Worm (Caenorhabditis elegans) whole organism, early embryonic: ENCODE data around the gene cht-3.

Experiments used
- F13C5.2 ChIP-seq: sonication (generic microtip); optimal IDR thresholded peaks from 2 replicates; lab custom pipeline; 2017; ENCODE audit warnings: mild to moderate bottlenecking, missing genetic modification characterization, inconsistent platforms, missing compliant biosample characterization
- aly-1 ChIP-seq: sonication (generic microtip); optimal IDR thresholded peaks from 2 replicates; lab custom pipeline; 2016; ENCODE audit warnings: missing genetic modification characterization, missing compliant biosample characterization
- ama-1 ChIP-seq: fragments of 150-350 bp; optimal IDR thresholded peaks from 2 replicates; lab custom pipeline; 2014
- ceh-36 ChIP-seq: sonication (generic microtip); optimal IDR thresholded peaks from 2 replicates; lab custom pipeline; 2016; ENCODE audit warnings: missing genetic modification characterization, inconsistent platforms, missing compliant biosample characterization
- ets-7 ChIP-seq: sonication (generic microtip); optimal IDR thresholded peaks from 2 replicates; lab custom pipeline; 2016; ENCODE audit warnings: missing genotype, missing genetic modification characterization, missing compliant biosample characterization
- flt-1 ChIP-seq: fragments of 200-800 bp; sonication (Bioruptor generic); IDR thresholded peaks from 2 replicates; pipeline ENCODE4 v1.3.6; 2022; ENCODE audit warnings: missing genetic modification characterization, missing compliant biosample characterization
- hmbx-1 ChIP-seq: sonication (generic microtip); optimal IDR thresholded peaks from 2 replicates; lab custom pipeline; 2016; ENCODE audit warnings: mild to moderate bottlenecking, missing genetic modification characterization, missing compliant biosample characterization
- hnd-1 ChIP-seq: sonication (generic microtip); optimal IDR thresholded peaks from 2 replicates; lab custom pipeline; 2016; ENCODE audit warnings: missing genetic modification characterization, missing compliant biosample characterization
- pes-1 ChIP-seq: fragments of 200-800 bp; sonication (Bioruptor generic); IDR thresholded peaks from 2 replicates; pipeline ENCODE4 v1.3.6; 2022; ENCODE audit warnings: missing genetic modification reagents, missing genetic modification characterization, missing compliant biosample characterization
- scrt-1 ChIP-seq: fragments of 200-800 bp; sonication (Bioruptor generic); IDR thresholded peaks from 2 replicates; pipeline ENCODE4 v1.3.6; 2022; ENCODE audit warnings: missing genetic modification characterization, missing compliant biosample characterization
- sea-1 ChIP-seq: fragments of 200-800 bp; sonication (Bioruptor generic); conservative IDR thresholded peaks from 2 replicates; pipeline ENCODE4 v1.3.6; 2022; ENCODE audit warnings: missing genetic modification characterization, missing compliant biosample characterization
- tbx-37 ChIP-seq: fragments of 200-800 bp; sonication (Bioruptor generic); conservative IDR thresholded peaks from 2 replicates; pipeline ENCODE4 v1.3.6; 2022; ENCODE audit warnings: missing genetic modification reagents, missing genetic modification characterization, missing compliant biosample characterization
- tra-4 ChIP-seq: sonication (generic microtip); optimal IDR thresholded peaks from 2 replicates; lab custom pipeline; 2017; ENCODE audit warnings: missing genetic modification characterization, missing compliant biosample characterization

ce11 chrIV:7022227-7022626 lies 18.8 kb downstream of the cht-3 start:
- TF ChIP-seq ama-1 = no peak
- no peak for TF ChIP-seq ets-7 (tag; lab: Kevin White, UChicago)
- TF ChIP-seq pes-1 = no peak
- no peak for TF ChIP-seq aly-1 (tag; lab: Kevin White, UChicago)
- no peak for TF ChIP-seq hnd-1
- TF ChIP-seq scrt-1 (GFP tag; lab: Robert Waterston, UW) = no peak
- no peak for TF ChIP-seq hmbx-1 (tag; lab: Kevin White, UChicago)
- no peak for TF ChIP-seq flt-1 (GFP tag; lab: Robert Waterston, UW)
- TF ChIP-seq tbx-37 (GFP tag; lab: Robert Waterston, UW) = no peak
- no peak for TF ChIP-seq F13C5.2
- no peak for TF ChIP-seq ceh-36 (tag; lab: Kevin White, UChicago)
- no peak for TF ChIP-seq tra-4 (tag; lab: Kevin White, UChicago)
- no peak for TF ChIP-seq sea-1 (GFP tag; lab: Robert Waterston, UW)
